Worm (Caenorhabditis elegans): ENCODE results near the gene sorb-1.

- TF ChIP-seq ama-1 (optimal IDR thresholded peaks at IDR 0.05) (peak; percentile 9), egl-27 (tag; optimal IDR thresholded peaks at IDR 0.05) (no peak), nhr-10 (tag; optimal IDR thresholded peaks at IDR 0.05) (no peak), mab-5 (tag; optimal IDR thresholded peaks at IDR 0.05) (no peak), elt-3 (tag; optimal IDR thresholded peaks at IDR 0.05) (no peak), nhr-23 (tag; optimal IDR thresholded peaks at IDR 0.05) (no peak), ceh-82 (tag; optimal IDR thresholded peaks at IDR 0.05) (no peak), aly-2 (tag; optimal IDR thresholded peaks at IDR 0.05) (no peak)
Measured at ce11 chrIV:13778710-13779109, 28.6 kb downstream of the sorb-1 start, which contains the start of gene gly-10.

All from whole organism, L2 larva.